Worm (Caenorhabditis elegans) whole organism, midembryonic: Measurements from ENCODE around the gene F21D9.11.
"Not testable (repeated sequence)": the region's sequence is repeated elsewhere in the genome, so short reads cannot be mapped to it uniquely, and the experiment has no call there.

Experiments
- T22C8.4 ChIP-seq: fragments of 200-800 bp; sonication (Bioruptor generic); IDR thresholded peaks from 2 replicates; pipeline ENCODE4 v1.3.6; 2022; ENCODE audit warnings: missing genetic modification characterization, missing compliant biosample characterization
- cog-1 ChIP-seq: sonication (generic microtip); optimal IDR thresholded peaks from 2 replicates; lab custom pipeline; 2016; ENCODE audit warnings: missing genetic modification characterization, missing compliant biosample characterization
- flt-1 ChIP-seq: fragments of 200-800 bp; sonication (Bioruptor generic); IDR thresholded peaks from 2 replicates; pipeline ENCODE4 v1.3.6; 2022; ENCODE audit warnings: missing genetic modification characterization, missing compliant biosample characterization
- klf-2 ChIP-seq: fragments of 200-800 bp; sonication (Bioruptor generic); conservative IDR thresholded peaks from 2 replicates; pipeline ENCODE4 v1.3.6; 2022; ENCODE audit warnings: missing genetic modification reagents, missing genetic modification characterization, missing compliant biosample characterization
- med-1 ChIP-seq: sonication (generic microtip); optimal IDR thresholded peaks from 2 replicates; lab custom pipeline; 2017; ENCODE audit warnings: missing genetic modification characterization, mild to moderate bottlenecking, missing compliant biosample characterization, antibody characterized with exemption, missing genetic modification reagents; ENCODE audit not compliant: insufficient read depth
- ref-1 ChIP-seq: fragments of 200-800 bp; sonication (Bioruptor generic); conservative IDR thresholded peaks from 2 replicates; pipeline ENCODE4 v1.3.6; 2022; ENCODE audit warnings: missing genetic modification reagents, missing genetic modification characterization, missing compliant biosample characterization
- tab-1 ChIP-seq: fragments of 200-800 bp; sonication (Bioruptor generic); IDR thresholded peaks from 2 replicates; pipeline ENCODE4 v1.3.6; 2022; ENCODE audit warnings: missing genetic modification characterization, missing compliant biosample characterization
- ztf-23 ChIP-seq: fragments of 200-800 bp; sonication (Bioruptor generic); IDR thresholded peaks from 2 replicates; pipeline ENCODE4 v1.3.6; 2022; ENCODE audit warnings: missing genetic modification reagents, missing genetic modification characterization, missing compliant biosample characterization
- ztf-29 ChIP-seq: fragments of 200-800 bp; sonication (Bioruptor generic); IDR thresholded peaks from 2 replicates; pipeline ENCODE4 v1.3.6; 2022; ENCODE audit warnings: missing genetic modification reagents, missing genetic modification characterization, missing compliant biosample characterization

F21D9.11 gene

ce11 chrV:19264148-19264547, 12.2 kb downstream of the F21D9.11 start, which contains the start of gene F21D9.1:
Gene F21D9.1 (plus strand): TSS chrV:19264448.
- TF ChIP-seq tab-1 (GFP tag; lab: Robert Waterston, UW); T22C8.4; ref-1 (GFP tag; lab: Robert Waterston, UW): not testable (repeated sequence)

- TF ChIP-seq T22C8.4 (no peak), ztf-23 (GFP tag; lab: Robert Waterston, UW) (no peak), cog-1 (tag; lab: Kevin White, UChicago) (no peak), ref-1 (GFP tag; lab: Robert Waterston, UW) (no peak), flt-1 (GFP tag; lab: Robert Waterston, UW) (no peak), ztf-29 (no peak), klf-2 (GFP tag; lab: Robert Waterston, UW) (no peak), med-1 (no peak), tab-1 (GFP tag; lab: Robert Waterston, UW) (no peak)
These were observed 24.4 kb downstream of the F21D9.11 start for ce11 chrV:19276354-19276753.

- TF ChIP-seq med-1 (no peak), tab-1 (GFP tag; lab: Robert Waterston, UW) (no peak), klf-2 (GFP tag; lab: Robert Waterston, UW) (no peak), T22C8.4 (no peak)
These were observed 26.5 kb downstream of the F21D9.11 start for ce11 chrV:19278488-19278887.

- no peak for TF ChIP-seq med-1
- no peak for TF ChIP-seq cog-1 (tag; lab: Kevin White, UChicago)
- no peak for TF ChIP-seq ztf-23 (GFP tag; lab: Robert Waterston, UW)
- TF ChIP-seq flt-1 (GFP tag; lab: Robert Waterston, UW), result no peak
- no peak for TF ChIP-seq ref-1 (GFP tag; lab: Robert Waterston, UW)
- TF ChIP-seq tab-1 (GFP tag; lab: Robert Waterston, UW), result no peak
- no peak for TF ChIP-seq klf-2 (GFP tag; lab: Robert Waterston, UW)
- TF ChIP-seq ztf-29, result no peak
- no peak for TF ChIP-seq T22C8.4
These were observed 27.9 kb downstream of the F21D9.11 start, which contains the start of gene F21D9.8 for ce11 chrV:19279888-19280287. Gene F21D9.8 (minus strand): TSS chrV:19279988.

- TF ChIP-seq ztf-23 (GFP tag; lab: Robert Waterston, UW) (no peak), ztf-29 (no peak), tab-1 (GFP tag; lab: Robert Waterston, UW) (no peak)
These were observed 30.4 kb downstream of the F21D9.11 start, which contains the start of gene fbxb-117 for ce11 chrV:19282314-19282713. Gene fbxb-117 (plus strand): TSS chrV:19282614.

- TF ChIP-seq ztf-23 (GFP tag; lab: Robert Waterston, UW) (no peak), tab-1 (GFP tag; lab: Robert Waterston, UW) (no peak), flt-1 (GFP tag; lab: Robert Waterston, UW) (no peak), cog-1 (tag; lab: Kevin White, UChicago) (no peak), klf-2 (GFP tag; lab: Robert Waterston, UW) (no peak)
These were observed 34.0 kb downstream of the F21D9.11 start for ce11 chrV:19285921-19286320.

ce11 chrV:19288073-19288805, 36.3 kb downstream of the F21D9.11 start, which contains the start of the genes F55C9.3 and fbxb-57:
Gene F55C9.3 (minus strand): TSS chrV:19288173.
Gene fbxb-57 (plus strand): TSS chrV:19288755.
- TF ChIP-seq cog-1 (tag; lab: Kevin White, UChicago) (no peak), ztf-23 (GFP tag; lab: Robert Waterston, UW) (no peak), ref-1 (GFP tag; lab: Robert Waterston, UW) (no peak), med-1 (no peak), flt-1 (GFP tag; lab: Robert Waterston, UW) (no peak), T22C8.4 (no peak), tab-1 (GFP tag; lab: Robert Waterston, UW) (no peak), klf-2 (GFP tag; lab: Robert Waterston, UW) (no peak), ztf-29 (no peak)

- TF ChIP-seq ztf-29, result no peak
- no peak for TF ChIP-seq flt-1 (GFP tag; lab: Robert Waterston, UW)
- TF ChIP-seq T22C8.4, result no peak
- no peak for TF ChIP-seq ztf-23 (GFP tag; lab: Robert Waterston, UW)
- no peak for TF ChIP-seq cog-1 (tag; lab: Kevin White, UChicago)
- no peak for TF ChIP-seq ref-1 (GFP tag; lab: Robert Waterston, UW)
- no peak for TF ChIP-seq klf-2 (GFP tag; lab: Robert Waterston, UW)
- no peak for TF ChIP-seq med-1
- TF ChIP-seq tab-1 (GFP tag; lab: Robert Waterston, UW), result no peak
These were observed 41.1 kb downstream of the F21D9.11 start, which contains the start of gene F55C9.5 for ce11 chrV:19293025-19293424. Gene F55C9.5 (minus strand): TSS chrV:19293125.

ce11 chrV:19296723-19297122, 44.8 kb downstream of the F21D9.11 start, which contains the start of gene F55C9.6:
Gene F55C9.6 (minus strand): TSS chrV:19296823.
- TF ChIP-seq ztf-23 (GFP tag; lab: Robert Waterston, UW), result no peak
- TF ChIP-seq tab-1 (GFP tag; lab: Robert Waterston, UW), result no peak
- TF ChIP-seq cog-1 (tag; lab: Kevin White, UChicago), result no peak
- TF ChIP-seq klf-2 (GFP tag; lab: Robert Waterston, UW), result no peak
- TF ChIP-seq med-1, result no peak
- no peak for TF ChIP-seq ztf-29
- TF ChIP-seq T22C8.4, result no peak
- no peak for TF ChIP-seq ref-1 (GFP tag; lab: Robert Waterston, UW)
- no peak for TF ChIP-seq flt-1 (GFP tag; lab: Robert Waterston, UW)

- TF ChIP-seq ztf-29, result no peak
- TF ChIP-seq T22C8.4, result peak; percentile 53; the same call in 1 of the 2 replicates
These were observed 45.6 kb downstream of the F21D9.11 start, which contains the start of gene fbxb-60 for ce11 chrV:19297510-19297909. Gene fbxb-60 (plus strand): TSS chrV:19297810.
